Fruit fly (Drosophila melanogaster) whole organism, embryonic: ENCODE data around the gene CG1785.

ENCODE experiments used
- CG10366 ChIP-seq: fragments of 200-800 bp; sonication (Bioruptor generic); IDR thresholded peaks from 2 replicates; pipeline ENCODE4 v1.3.6; 2022; ENCODE audit warnings: missing biosample characterization, missing genetic modification characterization
- CG10979 ChIP-seq: fragments of 200-800 bp; sonication (Bioruptor generic); optimal IDR thresholded peaks from 2 replicates; lab custom pipeline; 2018; ENCODE audit warnings: missing biosample characterization, mild to moderate bottlenecking, missing genetic modification characterization, moderate library complexity
- CG11695 ChIP-seq: fragments of 200-800 bp; sonication (Bioruptor generic); IDR thresholded peaks from 3 replicates; pipeline ENCODE4 v1.3.6; 2022; ENCODE audit warnings: missing biosample characterization, missing genetic modification characterization
- CG12236 ChIP-seq: fragments of 200-800 bp; sonication (Bioruptor generic); optimal IDR thresholded peaks from 2 replicates; lab custom pipeline; 2016; ENCODE audit warnings: missing biosample characterization, missing genetic modification characterization
- CG14441 ChIP-seq: fragments of 200-800 bp; sonication (Bioruptor generic); IDR thresholded peaks from 2 replicates; pipeline ENCODE4 v1.3.6; 2022; ENCODE audit warnings: missing biosample characterization, missing genetic modification characterization
- CG14965 ChIP-seq: fragments of 200-800 bp; sonication (Bioruptor generic); optimal IDR thresholded peaks from 2 replicates; lab custom pipeline; 2016; ENCODE audit warnings: missing biosample characterization, missing genetic modification characterization, borderline replicate concordance
- CG15011 ChIP-seq: fragments of 200-800 bp; sonication (Bioruptor generic); optimal IDR thresholded peaks from 3 replicates; lab custom pipeline; 2018; ENCODE audit warnings: missing biosample characterization, mild to moderate bottlenecking, missing genetic modification characterization
- CG1603 ChIP-seq: fragments of 200-800 bp; sonication (Bioruptor generic); optimal IDR thresholded peaks from 2 replicates; lab custom pipeline; 2019; ENCODE audit warnings: missing biosample characterization, mild to moderate bottlenecking, missing genetic modification characterization, moderate library complexity
- CG17568 ChIP-seq: fragments of 200-800 bp; sonication (Bioruptor generic); optimal IDR thresholded peaks from 2 replicates; lab custom pipeline; 2018; ENCODE audit warnings: missing biosample characterization, mild to moderate bottlenecking, missing genetic modification characterization, moderate library complexity
- CG2889 ChIP-seq: fragments of 200-800 bp; sonication (Bioruptor generic); IDR thresholded peaks from 3 replicates; pipeline ENCODE4 v1.3.6; 2022; ENCODE audit warnings: missing biosample characterization, missing genetic modification characterization
- CG33213 ChIP-seq: fragments of 200-800 bp; sonication (Bioruptor generic); optimal IDR thresholded peaks from 3 replicates; lab custom pipeline; 2016; ENCODE audit warnings: missing biosample characterization, missing genetic modification characterization
- CG4617 ChIP-seq: fragments of 200-800 bp; sonication (Bioruptor generic); optimal IDR thresholded peaks from 3 replicates; lab custom pipeline; 2016; ENCODE audit warnings: missing biosample characterization, missing genetic modification characterization, borderline replicate concordance
- CG6254 ChIP-seq: fragments of 200-800 bp; sonication (Bioruptor generic); optimal IDR thresholded peaks from 3 replicates; lab custom pipeline; 2017; ENCODE audit warnings: mild to moderate bottlenecking, missing biosample characterization, missing genetic modification reagents, missing genetic modification characterization
- CG6654 ChIP-seq: fragments of 200-800 bp; sonication (Bioruptor generic); optimal IDR thresholded peaks from 2 replicates; lab custom pipeline; 2017; ENCODE audit warnings: missing biosample characterization, mild to moderate bottlenecking, missing genetic modification characterization
- CG7839 ChIP-seq: fragments of 200-800 bp; sonication (Bioruptor generic); optimal IDR thresholded peaks from 3 replicates; lab custom pipeline; 2018; ENCODE audit warnings: missing biosample characterization, mild to moderate bottlenecking, missing genetic modification characterization, moderate library complexity
- CG9609 ChIP-seq: fragments of 200-800 bp; sonication (Bioruptor generic); optimal IDR thresholded peaks from 3 replicates; lab custom pipeline; 2016; ENCODE audit warnings: missing biosample characterization, missing genetic modification characterization
- CG9817 ChIP-seq: fragments of 200-800 bp; sonication (Bioruptor generic); optimal IDR thresholded peaks from 2 replicates; lab custom pipeline; 2018; ENCODE audit warnings: missing biosample characterization, mild to moderate bottlenecking, missing genetic modification characterization, moderate library complexity
- Chrac-16 ChIP-seq: fragments of 200-800 bp; sonication (Bioruptor generic); optimal IDR thresholded peaks from 3 replicates; lab custom pipeline; 2016; ENCODE audit warnings: missing biosample characterization, missing genetic modification characterization
- D ChIP-seq, 2 experiments: fragments of 200-800 bp in 1 of 2; fragments of >200 bp in 1 of 2; sonication (Bioruptor generic) in 1 of 2; optimal IDR thresholded peaks; 2 replicates in 1 of 2; 3 replicates in 1 of 2; lab custom pipeline; 2017; ENCODE audit warnings: mild to moderate bottlenecking in 1 of 2, missing biosample characterization in 1 of 2, missing genetic modification characterization in 1 of 2, missing genetic modification reagents in 1 of 2
- Dp ChIP-seq: fragments of 200-800 bp; sonication (Bioruptor generic); optimal IDR thresholded peaks from 2 replicates; lab custom pipeline; 2018; ENCODE audit warnings: missing biosample characterization, mild to moderate bottlenecking, missing genetic modification characterization, moderate library complexity
- Ets97D ChIP-seq: fragments of 200-800 bp; sonication (Bioruptor generic); optimal IDR thresholded peaks from 3 replicates; lab custom pipeline; 2016; ENCODE audit warnings: missing biosample characterization, missing genetic modification characterization
- H15 ChIP-seq: fragments of 200-800 bp; sonication (Bioruptor generic); IDR thresholded peaks from 3 replicates; pipeline ENCODE4 v1.3.6; 2022; ENCODE audit warnings: missing biosample characterization, missing genetic modification characterization
- HLH54F ChIP-seq: fragments of 200-800 bp; sonication (Bioruptor generic); optimal IDR thresholded peaks from 3 replicates; lab custom pipeline; 2016; ENCODE audit warnings: missing biosample characterization, missing genetic modification characterization
- HmgZ ChIP-seq: fragments of 200-800 bp; sonication (Bioruptor generic); optimal IDR thresholded peaks from 2 replicates; lab custom pipeline; 2018; ENCODE audit warnings: missing biosample characterization, mild to moderate bottlenecking, missing genetic modification characterization
- Hr78 ChIP-seq, 2 experiments: fragments of 200-800 bp in 1 of 2; fragments of >200 bp in 1 of 2; sonication (Bioruptor generic) in 1 of 2; optimal IDR thresholded peaks; 2 replicates each; lab custom pipeline; 2017 to 2019; ENCODE audit warnings: missing biosample characterization in 2 of 2, missing genetic modification characterization in 2 of 2, mild to moderate bottlenecking in 1 of 2, moderate library complexity in 1 of 2
- Sox102F ChIP-seq: fragments of 200-800 bp; sonication (Bioruptor generic); optimal IDR thresholded peaks from 2 replicates; lab custom pipeline; 2018; ENCODE audit warnings: missing biosample characterization, mild to moderate bottlenecking, missing genetic modification characterization, moderate library complexity
- Trl ChIP-seq, 3 experiments: fragments of >200 bp in 2 of 3; fragments of 200-800 bp in 1 of 3; sonication (Bioruptor generic) in 1 of 3; optimal IDR thresholded peaks; 2 replicates in 1 of 3; 3 replicates in 2 of 3; lab custom pipeline; 2016 to 2017; ENCODE audit warnings: missing biosample characterization in 1 of 3, missing genetic modification characterization in 1 of 3
- bsh ChIP-seq, 2 experiments: fragments of 200-800 bp; sonication (Bioruptor generic); optimal IDR thresholded peaks; 2 replicates each; lab custom pipeline; 2017 to 2018; ENCODE audit warnings: mild to moderate bottlenecking in 2 of 2, missing biosample characterization in 2 of 2, missing genetic modification characterization in 2 of 2, moderate library complexity in 1 of 2
- chif ChIP-seq, 2 experiments: fragments of 200-800 bp; sonication (Bioruptor generic); optimal IDR thresholded peaks; 3 replicates each; lab custom pipeline; 2016; ENCODE audit warnings: missing biosample characterization in 2 of 2, missing genetic modification characterization in 2 of 2
- crol ChIP-seq: fragments of 200-800 bp; sonication (Bioruptor generic); IDR thresholded peaks from 2 replicates; pipeline ENCODE4 v1.3.6; 2022; ENCODE audit warnings: missing biosample characterization, missing genetic modification characterization
- danr ChIP-seq: fragments of 200-800 bp; sonication (Bioruptor generic); IDR thresholded peaks from 2 replicates; pipeline ENCODE4 v1.3.6; 2022; ENCODE audit warnings: missing biosample characterization, missing genetic modification characterization
- disco-r ChIP-seq: fragments of 200-800 bp; sonication (Bioruptor generic); optimal IDR thresholded peaks from 2 replicates; lab custom pipeline; 2016; ENCODE audit warnings: missing biosample characterization, missing genetic modification characterization
- dpn ChIP-seq, 2 experiments: fragments of 200-800 bp; sonication (Bioruptor generic); optimal IDR thresholded peaks; 3 replicates each; lab custom pipeline; 2016; ENCODE audit warnings: missing biosample characterization in 2 of 2, missing genetic modification characterization in 2 of 2
- eve ChIP-seq, 2 experiments: fragments of >200 bp; optimal IDR thresholded peaks; 2 replicates each; lab custom pipeline; 2017; ENCODE audit warnings: missing biosample characterization in 2 of 2, missing genetic modification characterization in 2 of 2
- gem ChIP-seq: fragments of 200-800 bp; sonication (Bioruptor generic); optimal IDR thresholded peaks from 2 replicates; lab custom pipeline; 2019; ENCODE audit warnings: missing biosample characterization, mild to moderate bottlenecking, missing genetic modification characterization, moderate library complexity
- hb ChIP-seq: fragments of 200-800 bp; sonication (Bioruptor generic); IDR thresholded peaks from 3 replicates; pipeline ENCODE4 v1.3.6; 2022; ENCODE audit warnings: missing biosample characterization, missing genetic modification characterization; ENCODE audit not compliant: partially characterized antibody
- ind ChIP-seq: fragments of 200-800 bp; sonication (Bioruptor generic); optimal IDR thresholded peaks from 3 replicates; lab custom pipeline; 2016; ENCODE audit warnings: missing biosample characterization, missing genetic modification characterization
- mam ChIP-seq: fragments of 200-800 bp; sonication (Bioruptor generic); optimal IDR thresholded peaks from 3 replicates; lab custom pipeline; 2016; ENCODE audit warnings: missing biosample characterization, missing genetic modification characterization
- nmo ChIP-seq: fragments of 200-800 bp; sonication (Bioruptor generic); optimal IDR thresholded peaks from 2 replicates; lab custom pipeline; 2018; ENCODE audit warnings: missing biosample characterization, mild to moderate bottlenecking, missing genetic modification characterization, moderate library complexity
- scrt ChIP-seq: fragments of 200-800 bp; sonication (Bioruptor generic); optimal IDR thresholded peaks from 2 replicates; lab custom pipeline; 2018; ENCODE audit warnings: missing biosample characterization, mild to moderate bottlenecking, missing genetic modification characterization, moderate library complexity
- sens ChIP-seq: fragments of 200-800 bp; sonication (Bioruptor generic); peaks from one replicate; lab custom pipeline; 2016; ENCODE audit warnings: missing biosample characterization, missing genetic modification characterization
- sima ChIP-seq: fragments of 200-800 bp; sonication (Bioruptor generic); optimal IDR thresholded peaks from 2 replicates; lab custom pipeline; 2016; ENCODE audit warnings: missing biosample characterization, missing genetic modification characterization
- slp2 ChIP-seq: fragments of 200-800 bp; sonication (Bioruptor generic); optimal IDR thresholded peaks from 2 replicates; lab custom pipeline; 2016; ENCODE audit warnings: missing biosample characterization, missing genetic modification characterization
- so ChIP-seq: fragments of 200-800 bp; sonication (Bioruptor generic); IDR thresholded peaks from 3 replicates; pipeline ENCODE4 v1.3.6; 2022; ENCODE audit warnings: missing biosample characterization, missing genetic modification characterization
- sqz ChIP-seq: fragments of 200-800 bp; sonication (Bioruptor generic); optimal IDR thresholded peaks from 3 replicates; lab custom pipeline; 2018; ENCODE audit warnings: missing biosample characterization, mild to moderate bottlenecking, missing genetic modification characterization
- sr ChIP-seq: fragments of 200-800 bp; sonication (Bioruptor generic); IDR thresholded peaks from 3 replicates; pipeline ENCODE4 v1.3.6; 2022; ENCODE audit warnings: missing biosample characterization, missing genetic modification characterization
- sug ChIP-seq: fragments of 200-800 bp; optimal IDR thresholded peaks from 2 replicates; lab custom pipeline; 2019; ENCODE audit warnings: missing biosample characterization, mild to moderate bottlenecking, missing genetic modification characterization, moderate library complexity

Gene CG1785

DNA sequence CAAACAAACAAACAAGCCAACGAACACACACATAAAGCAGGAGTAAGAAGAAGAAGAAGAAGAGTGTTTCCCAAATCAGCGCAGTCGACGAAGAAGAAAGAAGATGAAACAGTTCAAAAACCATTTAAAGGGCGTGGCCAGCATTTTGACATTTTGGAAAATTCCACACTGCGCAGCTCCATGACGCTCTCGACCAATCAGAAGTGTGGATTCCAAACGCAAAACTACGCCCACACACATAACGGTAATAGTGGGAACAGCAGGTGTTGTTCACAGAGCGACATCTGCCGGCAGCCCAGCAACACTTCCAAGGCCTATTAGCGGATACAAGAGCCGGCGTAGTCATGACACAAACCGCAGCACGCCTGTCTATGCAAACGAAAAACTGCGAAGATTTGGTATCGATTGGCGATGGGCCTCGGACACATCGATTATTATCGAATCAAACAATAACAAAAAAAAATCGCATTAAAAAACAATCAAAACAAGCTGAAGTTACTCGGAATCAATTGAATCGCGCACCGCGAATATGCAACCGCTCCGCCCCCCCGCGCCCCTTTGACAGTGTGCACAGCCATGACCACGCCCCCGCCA is 38.0 kb upstream of the CG1785 start, which contains the start of gene Rubicon (continued):
- no peak for TF ChIP-seq HLH54F (GFP tag; lab: Kevin White, UChicago)
- TF ChIP-seq scrt (GFP tag; lab: Kevin White, UChicago), result peak; percentile 5
- peak; percentile 44 for TF ChIP-seq CG9817 (tag; lab: Kevin White, UChicago)
- no peak for TF ChIP-seq D (optimal IDR thresholded peaks at IDR 0.05; lab: Kevin White, UChicago)
- TF ChIP-seq D (GFP tag; optimal IDR thresholded peaks at IDR 0.05; lab: Kevin White, UChicago), result no peak

DNA sequence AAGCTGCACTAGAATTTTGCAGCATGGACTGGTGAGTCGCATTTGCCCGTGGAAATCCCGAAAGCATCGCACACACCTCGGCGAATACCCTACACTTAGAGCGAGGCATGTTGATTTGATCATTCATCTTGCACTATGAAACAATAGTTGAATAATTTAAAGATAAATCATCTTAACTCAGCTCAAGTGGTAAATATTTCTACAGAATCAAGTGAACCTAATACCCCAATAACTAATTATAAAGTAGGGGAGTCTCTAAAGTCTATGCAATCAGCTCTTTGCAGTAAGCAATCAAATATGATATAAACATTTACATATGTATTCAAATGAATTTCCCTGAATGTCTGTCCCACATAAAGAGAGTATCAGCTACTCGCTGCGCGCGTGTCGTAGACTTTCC is 37.3 kb upstream of the CG1785 start:
- TF ChIP-seq danr (GFP tag; lab: Robert Waterston, UW) (no peak), CG10366 (peak; percentile 42; the same call in 1 of the 2 replicates), sqz (GFP tag; lab: Kevin White, UChicago) (no peak), so (peak; percentile 64; the same call in 1 of the 3 replicates), crol (GFP tag; lab: Robert Waterston, UW) (no peak), Sox102F (GFP tag; lab: Kevin White, UChicago) (peak; percentile 33), CG15011 (GFP tag; lab: Kevin White, UChicago) (no peak), disco-r (GFP tag; lab: Kevin White, UChicago) (no peak), mam (GFP tag; lab: Kevin White, UChicago) (peak; percentile 78), CG6254 (GFP tag; lab: Kevin White, UChicago) (no peak), bsh (GFP tag; optimal IDR thresholded peaks at IDR 0.05; lab: Kevin White, UChicago) (peak in 1 of 2 experiments; percentile 25), CG33213 (GFP tag; lab: Kevin White, UChicago) (peak; percentile 2), H15 (GFP tag; lab: Robert Waterston, UW) (peak; percentile 79), CG12236 (GFP tag; lab: Kevin White, UChicago) (no peak), CG7839 (peak; percentile 80), slp2 (GFP tag; lab: Kevin White, UChicago) (peak; percentile 82), CG14965 (GFP tag; lab: Kevin White, UChicago) (no peak), CG2889 (GFP tag; lab: Robert Waterston, UW) (no peak), gem (tag; lab: Kevin White, UChicago) (peak; percentile 26), CG4617 (GFP tag; lab: Kevin White, UChicago) (no peak), HmgZ (tag; lab: Kevin White, UChicago) (no peak), sr (no peak), Chrac-16 (GFP tag; lab: Kevin White, UChicago) (no peak), CG14441 (peak; percentile 64), CG6654 (GFP tag; lab: Kevin White, UChicago) (no peak), dpn (GFP tag; optimal IDR thresholded peaks at IDR 0.05; lab: Kevin White, UChicago) (peak in 1 of 2 experiments; percentile 85), hb (GFP tag; lab: Robert Waterston, UW) (no peak), CG10979 (tag; lab: Kevin White, UChicago) (peak; percentile 4), chif (GFP tag; optimal IDR thresholded peaks at IDR 0.05; lab: Kevin White, UChicago) (no peak), sug (tag; lab: Kevin White, UChicago) (no peak), Trl (optimal IDR thresholded peaks at IDR 0.05; lab: Kevin White, UChicago) (no peak), Trl (GFP tag; optimal IDR thresholded peaks at IDR 0.05; lab: Kevin White, UChicago) (peak; percentile 81), eve (GFP tag; optimal IDR thresholded peaks at IDR 0.05; lab: Kevin White, UChicago) (no peak), ind (GFP tag; lab: Kevin White, UChicago) (no peak), sima (GFP tag; lab: Kevin White, UChicago) (peak; percentile 29), Dp (GFP tag; lab: Kevin White, UChicago) (no peak), Ets97D (GFP tag; lab: Kevin White, UChicago) (peak; percentile 50), CG17568 (GFP tag; lab: Kevin White, UChicago) (no peak), Hr78 (GFP tag; optimal IDR thresholded peaks at IDR 0.05; lab: Kevin White, UChicago) (peak in 1 of 2 experiments; percentile 63), sens (GFP tag; lab: Kevin White, UChicago) (peak; percentile 98), nmo (peak; percentile 93), CG9609 (GFP tag; lab: Kevin White, UChicago) (no peak), CG11695 (GFP tag; lab: Robert Waterston, UW) (no peak), CG1603 (tag; lab: Kevin White, UChicago) (peak; percentile 24)
